Worm (Caenorhabditis elegans): Measurements from ENCODE around the gene ccg-1.

ccg-1 gene

ce11 chrIV:15289508-15289907, 13.9 kb upstream of the ccg-1 start (continued):
- TF ChIP-seq madf-10 (tag; optimal IDR thresholded peaks at IDR 0.05) (no peak), ztf-18 (tag; optimal IDR thresholded peaks at IDR 0.05) (peak; percentile 76), T07F8.4 (tag; optimal IDR thresholded peaks at IDR 0.05) (peak; percentile 34), lsl-1 (GFP tag; optimal IDR thresholded peaks at IDR 0.05) (no peak), let-607 (tag; optimal IDR thresholded peaks at IDR 0.05) (peak in 1 of 2 experiments; percentile 1), let-526 (GFP tag; IDR thresholded peaks at IDR 0.05) (no peak), madf-3 (GFP tag; IDR thresholded peaks at IDR 0.05) (no peak), Y53F4B.3 (GFP tag; IDR thresholded peaks at IDR 0.05) (0 out of 2 replicates have a peak, but pooled peaks have one; percentile 11), madf-8 (GFP tag; conservative IDR thresholded peaks at IDR 0.05) (no peak), snpc-1.3 (tag; optimal IDR thresholded peaks at IDR 0.05; ENCODE audit: insufficient read depth) (peak; percentile 75), ZK185.1 (tag; optimal IDR thresholded peaks at IDR 0.05; ENCODE audit: poor library complexity, severe bottlenecking) (peak; percentile 63), ceh-100 (GFP tag; IDR thresholded peaks at IDR 0.05) (no peak), mxl-1 (tag; optimal IDR thresholded peaks at IDR 0.05) (peak; percentile 54), hmg-20 (GFP tag; IDR thresholded peaks at IDR 0.05) (no peak), ztf-22 (GFP tag; optimal IDR thresholded peaks at IDR 0.05) (no peak), hlh-26 (GFP tag; conservative IDR thresholded peaks at IDR 0.05) (no peak), C06A6.2 (GFP tag; conservative IDR thresholded peaks at IDR 0.05) (no peak), F23B12.7 (tag; optimal IDR thresholded peaks at IDR 0.05; ENCODE audit: insufficient read depth) (peak; percentile 78), tbp1 (GFP tag; optimal IDR thresholded peaks at IDR 0.05) (peak; percentile 98), hsf-1 (GFP tag; IDR thresholded peaks at IDR 0.05) (peak; percentile 75), snpc-3.4 (tag; optimal IDR thresholded peaks at IDR 0.05) (peak; percentile 35), B0035.1 (tag; optimal IDR thresholded peaks at IDR 0.05) (no peak), zfh-2 (GFP tag; conservative IDR thresholded peaks at IDR 0.05) (no peak), ceh-40 (GFP tag; IDR thresholded peaks at IDR 0.05) (no peak), rpc-1 (optimal IDR thresholded peaks at IDR 0.05) (peak; percentile 75), rpc-1 (tag; optimal IDR thresholded peaks at IDR 0.05) (peak; percentile 88), F57C9.4 (tag; optimal IDR thresholded peaks at IDR 0.05) (no peak), ceh-91 (GFP tag; IDR thresholded peaks at IDR 0.05) (no peak), C17E4.6 (GFP tag; IDR thresholded peaks at IDR 0.05) (no peak), efl-1 (GFP tag; optimal IDR thresholded peaks at IDR 0.05) (no peak), lir-1 (GFP tag; conservative IDR thresholded peaks at IDR 0.05) (0 out of 2 replicates have a peak, but pooled peaks have one; percentile 12), dpff-1 (tag; optimal IDR thresholded peaks at IDR 0.05) (no peak), egl-44 (GFP tag; IDR thresholded peaks at IDR 0.05) (no peak)

- TF ChIP-seq lin-54 (GFP tag; optimal IDR thresholded peaks at IDR 0.05) (no peak), snpc-4 (GFP tag; optimal IDR thresholded peaks at IDR 0.05) (peak; percentile 53), snpc-4 (tag; optimal IDR thresholded peaks at IDR 0.05) (peak in 3 of 4 experiments; percentile 56 to 77 (median 65)), D2030.7 (GFP tag; IDR thresholded peaks at IDR 0.05) (no peak), attf-6 (GFP tag; IDR thresholded peaks at IDR 0.05) (peak; percentile 75)
Observed at ce11 chrIV:15283617-15284016, 8.0 kb upstream of the ccg-1 start.

ce11 chrIV:15280219-15280618, 4.6 kb upstream of the ccg-1 start:
- TF ChIP-seq snpc-3.4 (tag; optimal IDR thresholded peaks at IDR 0.05) (no peak), ztf-26 (tag; optimal IDR thresholded peaks at IDR 0.05) (no peak), hmg-1.2 (GFP tag; IDR thresholded peaks at IDR 0.05) (no peak), Y95B8A.8 (GFP tag; IDR thresholded peaks at IDR 0.05) (no peak), ztf-28 (GFP tag; IDR thresholded peaks at IDR 0.05) (no peak), B0336.3 (GFP tag; IDR thresholded peaks at IDR 0.05) (no peak), C06A6.2 (GFP tag; conservative IDR thresholded peaks at IDR 0.05) (no peak), snpc-1.1 (tag; optimal IDR thresholded peaks at IDR 0.05; ENCODE audit: insufficient read depth) (no peak), mxl-1 (tag; optimal IDR thresholded peaks at IDR 0.05) (no peak), attf-3 (GFP tag; conservative IDR thresholded peaks at IDR 0.05) (no peak), cebp-2 (GFP tag; IDR thresholded peaks at IDR 0.05) (no peak), F23B12.7 (tag; optimal IDR thresholded peaks at IDR 0.05; ENCODE audit: insufficient read depth) (no peak)

Measured in whole organism, young adult.